Worm (Caenorhabditis elegans): ENCODE measurements around the gene best-9.
"Not testable (repeated sequence)": the region's sequence is repeated elsewhere in the genome, so short reads cannot be mapped to it uniquely, and the experiment has no call there.

Gene best-9

DNA sequence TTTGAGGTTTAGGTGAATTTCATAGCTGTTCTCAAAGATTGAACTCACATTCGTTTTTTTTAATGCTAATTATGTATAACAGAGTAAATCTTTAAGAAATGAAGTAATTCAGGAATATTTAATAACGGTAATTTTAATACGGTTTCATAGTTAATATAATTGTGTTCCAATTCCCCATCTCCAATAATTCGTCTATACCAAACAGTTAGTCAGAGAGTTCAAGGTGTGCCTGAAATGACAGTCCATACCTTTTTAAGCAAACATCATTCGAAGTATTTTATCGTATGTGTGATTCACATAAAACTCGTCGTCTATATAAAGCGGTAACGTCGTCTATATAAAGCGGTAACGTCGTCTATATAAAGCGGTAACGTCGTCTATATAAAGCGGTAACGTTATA lies 38.2 kb downstream of the best-9 start, which contains the start of gene nspb-5:
Gene nspb-5, plus strand, starts transcription at position 301 of the 400 bp plus-strand sequence.
- TF ChIP-seq hmbx-1 (tag; optimal IDR thresholded peaks at IDR 0.05); scrt-1 (GFP tag; IDR thresholded peaks at IDR 0.05); ama-1 (optimal IDR thresholded peaks at IDR 0.05): not testable (repeated sequence)

DNA sequence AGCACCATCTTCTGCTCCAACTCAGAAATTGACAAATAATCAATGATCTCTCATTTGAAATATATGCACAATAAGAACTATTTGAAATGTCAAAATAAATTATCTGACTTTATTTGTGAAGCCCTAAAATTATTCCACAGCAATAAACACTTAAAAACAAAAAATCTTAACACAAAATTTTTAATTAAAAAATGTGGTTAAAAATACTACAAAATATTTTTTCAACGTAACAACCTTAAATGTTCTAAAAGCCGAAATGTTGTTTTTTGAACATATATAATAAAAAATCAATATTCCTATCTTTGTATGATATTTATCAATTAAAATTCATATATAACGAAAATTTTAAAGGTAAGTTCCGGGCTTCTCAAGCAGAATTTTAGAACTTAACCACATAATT lies 38.9 kb downstream of the best-9 start, which contains the start of gene F38A5.8:
Gene F38A5.8, plus strand, starts transcription at position 301 of the 400 bp plus-strand sequence.
- TF ChIP-seq ama-1 (optimal IDR thresholded peaks at IDR 0.05) (no peak), scrt-1 (GFP tag; IDR thresholded peaks at IDR 0.05) (no peak), tbx-11 (GFP tag; IDR thresholded peaks at IDR 0.05) (no peak), aly-1 (tag; optimal IDR thresholded peaks at IDR 0.05) (no peak), flt-1 (GFP tag; IDR thresholded peaks at IDR 0.05) (no peak), F13C5.2 (tag; optimal IDR thresholded peaks at IDR 0.05) (no peak)

DNA sequence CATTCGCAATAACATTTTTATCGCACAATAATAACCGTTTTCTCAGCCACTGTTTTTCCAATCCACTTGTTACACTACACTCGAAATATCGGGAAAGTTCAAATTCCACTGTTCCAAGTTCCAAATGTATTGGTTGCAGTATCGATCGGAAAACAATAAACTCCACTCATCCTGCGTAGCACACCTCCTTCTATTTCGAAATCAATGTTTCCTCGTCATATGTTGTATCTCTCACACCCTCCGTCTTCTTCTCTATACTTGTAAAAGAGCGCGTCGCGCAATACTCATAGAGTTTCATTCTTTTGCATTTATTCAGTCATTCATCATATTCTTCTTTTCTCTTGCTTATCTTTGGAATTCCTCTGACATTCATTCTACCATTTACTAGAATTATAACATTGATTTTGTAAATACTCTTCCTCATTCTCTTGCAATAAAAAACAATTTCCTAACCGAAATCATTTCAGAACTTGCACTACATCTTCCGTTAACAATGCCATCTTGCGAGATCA lies 40.7 kb downstream of the best-9 start, which contains the start of gene sup-36:
Gene sup-36, plus strand, starts transcription at position 462 of the 512 bp plus-strand sequence.
- TF ChIP-seq sea-1 (GFP tag; conservative IDR thresholded peaks at IDR 0.05) (no peak), hmbx-1 (tag; optimal IDR thresholded peaks at IDR 0.05) (no peak), aly-1 (tag; optimal IDR thresholded peaks at IDR 0.05) (no peak), F13C5.2 (tag; optimal IDR thresholded peaks at IDR 0.05) (no peak), hmg-4 (GFP tag; optimal IDR thresholded peaks at IDR 0.05) (no peak)

DNA sequence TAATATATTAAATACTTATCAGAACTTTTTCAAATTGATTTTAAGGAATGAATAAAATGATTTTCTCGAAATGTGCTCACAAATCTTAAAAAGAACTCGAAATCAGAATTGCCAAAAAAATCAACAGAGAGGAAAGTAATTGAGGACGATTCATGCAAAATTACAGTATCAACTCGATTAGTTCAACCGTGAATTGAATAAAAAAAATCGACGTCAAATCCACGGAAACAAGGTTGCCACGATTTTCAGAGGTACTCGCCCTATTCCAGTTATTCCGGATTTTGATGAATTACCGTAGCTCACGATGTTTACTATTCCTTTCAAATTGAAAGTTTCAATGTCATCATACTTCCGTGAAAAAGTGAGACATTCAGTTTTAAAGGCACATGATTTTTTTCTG lies 41.8 kb downstream of the best-9 start, which contains the start of gene F15B10.3:
Gene F15B10.3, plus strand, starts transcription at position 301 of the 400 bp plus-strand sequence.
- TF ChIP-seq hmg-4 (GFP tag; optimal IDR thresholded peaks at IDR 0.05) (no peak), aly-1 (tag; optimal IDR thresholded peaks at IDR 0.05) (no peak), sea-1 (GFP tag; conservative IDR thresholded peaks at IDR 0.05) (no peak), tra-4 (tag; optimal IDR thresholded peaks at IDR 0.05) (no peak), ceh-36 (tag; optimal IDR thresholded peaks at IDR 0.05) (no peak), ets-7 (tag; optimal IDR thresholded peaks at IDR 0.05) (no peak), tbx-37 (GFP tag; conservative IDR thresholded peaks at IDR 0.05) (no peak)

ce11 chrIV:6603549-6603948 lies 43.0 kb downstream of the best-9 start:
- no peak for TF ChIP-seq pes-1 (GFP tag; IDR thresholded peaks at IDR 0.05)

DNA sequence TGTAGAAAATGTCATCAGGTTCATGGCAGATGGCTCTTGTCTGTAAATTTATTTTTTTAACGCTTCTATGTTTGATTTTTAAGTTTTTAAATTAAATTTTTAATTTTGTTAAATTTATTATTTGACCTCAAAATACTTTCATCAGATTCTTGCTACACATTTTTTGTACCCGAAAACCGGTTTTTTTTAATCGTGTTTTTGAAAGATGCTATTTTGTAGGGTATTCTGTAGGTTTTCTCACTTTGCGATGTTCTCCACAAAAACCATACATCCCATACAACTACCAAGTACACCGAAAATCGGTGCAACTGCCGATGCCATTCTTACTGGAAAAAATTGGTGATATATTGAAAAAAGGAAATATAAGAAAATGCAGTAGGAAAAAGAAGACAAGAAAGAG lies 45.3 kb downstream of the best-9 start, which contains the start of gene nstp-2:
Gene nstp-2, minus strand, starts transcription at position 326 of the 400 bp plus-strand sequence.
- no peak for TF ChIP-seq ceh-13 (GFP tag; optimal IDR thresholded peaks at IDR 0.05)
- TF ChIP-seq flt-1 (GFP tag; IDR thresholded peaks at IDR 0.05) = no peak
- TF ChIP-seq hnd-1 (tag; optimal IDR thresholded peaks at IDR 0.05) = no peak
- no peak for TF ChIP-seq F13C5.2 (tag; optimal IDR thresholded peaks at IDR 0.05)
- TF ChIP-seq tbx-37 (GFP tag; conservative IDR thresholded peaks at IDR 0.05) = no peak
- no peak for TF ChIP-seq pes-1 (GFP tag; IDR thresholded peaks at IDR 0.05)
- TF ChIP-seq aly-1 (tag; optimal IDR thresholded peaks at IDR 0.05) = no peak
- TF ChIP-seq tbx-11 (GFP tag; IDR thresholded peaks at IDR 0.05) = no peak
- TF ChIP-seq ama-1 (optimal IDR thresholded peaks at IDR 0.05) = no peak
- no peak for TF ChIP-seq B0310.2 (tag; optimal IDR thresholded peaks at IDR 0.05)
- no peak for TF ChIP-seq ceh-36 (tag; optimal IDR thresholded peaks at IDR 0.05)
- TF ChIP-seq scrt-1 (GFP tag; IDR thresholded peaks at IDR 0.05) = no peak
- TF ChIP-seq hmg-4 (GFP tag; optimal IDR thresholded peaks at IDR 0.05) = no peak
- TF ChIP-seq ets-7 (tag; optimal IDR thresholded peaks at IDR 0.05) = no peak
- TF ChIP-seq hmbx-1 (tag; optimal IDR thresholded peaks at IDR 0.05) = no peak
- no peak for TF ChIP-seq tra-4 (tag; optimal IDR thresholded peaks at IDR 0.05)
- TF ChIP-seq sea-1 (GFP tag; conservative IDR thresholded peaks at IDR 0.05) = no peak

- no peak for TF ChIP-seq hmg-4 (GFP tag; optimal IDR thresholded peaks at IDR 0.05)
- no peak for TF ChIP-seq ceh-13 (GFP tag; optimal IDR thresholded peaks at IDR 0.05)
- TF ChIP-seq hmbx-1 (tag; optimal IDR thresholded peaks at IDR 0.05) = no peak
- TF ChIP-seq hnd-1 (tag; optimal IDR thresholded peaks at IDR 0.05) = no peak
- TF ChIP-seq ceh-36 (tag; optimal IDR thresholded peaks at IDR 0.05) = no peak
- TF ChIP-seq F13C5.2 (tag; optimal IDR thresholded peaks at IDR 0.05) = no peak
- TF ChIP-seq B0310.2 (tag; optimal IDR thresholded peaks at IDR 0.05) = no peak
- no peak for TF ChIP-seq aly-1 (tag; optimal IDR thresholded peaks at IDR 0.05)
- TF ChIP-seq ets-7 (tag; optimal IDR thresholded peaks at IDR 0.05) = no peak
- TF ChIP-seq flt-1 (GFP tag; IDR thresholded peaks at IDR 0.05) = no peak
- no peak for TF ChIP-seq scrt-1 (GFP tag; IDR thresholded peaks at IDR 0.05)
- TF ChIP-seq tbx-11 (GFP tag; IDR thresholded peaks at IDR 0.05) = no peak
- no peak for TF ChIP-seq ama-1 (optimal IDR thresholded peaks at IDR 0.05)
- TF ChIP-seq pes-1 (GFP tag; IDR thresholded peaks at IDR 0.05) = no peak
- TF ChIP-seq tra-4 (tag; optimal IDR thresholded peaks at IDR 0.05) = no peak
These were observed 46.1 kb downstream of the best-9 start for ce11 chrIV:6606587-6606986.

- TF ChIP-seq hmg-4 (GFP tag; optimal IDR thresholded peaks at IDR 0.05) = no peak
- TF ChIP-seq aly-1 (tag; optimal IDR thresholded peaks at IDR 0.05) = no peak
- no peak for TF ChIP-seq tbx-37 (GFP tag; conservative IDR thresholded peaks at IDR 0.05)
- no peak for TF ChIP-seq hnd-1 (tag; optimal IDR thresholded peaks at IDR 0.05)
- no peak for TF ChIP-seq ceh-13 (GFP tag; optimal IDR thresholded peaks at IDR 0.05)
- no peak for TF ChIP-seq B0310.2 (tag; optimal IDR thresholded peaks at IDR 0.05)
- no peak for TF ChIP-seq ceh-36 (tag; optimal IDR thresholded peaks at IDR 0.05)
- TF ChIP-seq tra-4 (tag; optimal IDR thresholded peaks at IDR 0.05) = no peak
- no peak for TF ChIP-seq tbx-11 (GFP tag; IDR thresholded peaks at IDR 0.05)
- no peak for TF ChIP-seq ets-7 (tag; optimal IDR thresholded peaks at IDR 0.05)
- TF ChIP-seq pes-1 (GFP tag; IDR thresholded peaks at IDR 0.05) = no peak
These were observed 46.5 kb downstream of the best-9 start for ce11 chrIV:6607059-6607458.

Data from whole organism, early embryonic.